Fruit fly (Drosophila melanogaster): ENCODE measurements around the gene CG13010.

The CG13010 gene

dm6 chrX:16640260-16641100 is 38.3 kb downstream of the CG13010 start, which contains the start of the genes SNRPG and mthl1 (continued):
- no peak for TF ChIP-seq CG2129 (GFP tag; IDR thresholded peaks at IDR 0.05; ENCODE audit: partially characterized antibody)
- peak; percentile 86 for TF ChIP-seq Lhr (GFP tag; optimal IDR thresholded peaks at IDR 0.05)
- no peak for TF ChIP-seq CG4707 (GFP tag; optimal IDR thresholded peaks at IDR 0.05)
- TF ChIP-seq CG5245 (GFP tag; optimal IDR thresholded peaks at IDR 0.05): peak; percentile 57
- no peak for TF ChIP-seq bigmax (GFP tag; optimal IDR thresholded peaks at IDR 0.05)
- no peak for TF ChIP-seq Nf-YB (GFP tag; optimal IDR thresholded peaks at IDR 0.05)
- TF ChIP-seq tx (GFP tag; optimal IDR thresholded peaks at IDR 0.05): peak; percentile 77
- peak; percentile 82 for TF ChIP-seq vfl (GFP tag; optimal IDR thresholded peaks at IDR 0.05)
- TF ChIP-seq CG3065 (GFP tag; optimal IDR thresholded peaks at IDR 0.05): peak; percentile 24
- no peak for TF ChIP-seq cad (GFP tag; optimal IDR thresholded peaks at IDR 0.05)
- TF ChIP-seq CG10321 (GFP tag; IDR thresholded peaks at IDR 0.05): no peak
- TF ChIP-seq CG7357 (GFP tag; IDR thresholded peaks at IDR 0.05): peak; percentile 100
- TF ChIP-seq chif (GFP tag; optimal IDR thresholded peaks at IDR 0.05): peak; percentile 58 to 73
- TF ChIP-seq mirr (GFP tag; optimal IDR thresholded peaks at IDR 0.05): peak; percentile 24
- no peak for TF ChIP-seq run (tag; optimal IDR thresholded peaks at IDR 0.05)
- TF ChIP-seq grn (GFP tag; optimal IDR thresholded peaks at IDR 0.05): peak; percentile 12
- TF ChIP-seq pho (GFP tag; optimal IDR thresholded peaks at IDR 0.05): peak; percentile 81
- peak; percentile 88 for TF ChIP-seq B-H1 (GFP tag; IDR thresholded peaks at IDR 0.05)
- peak; percentile 74 for TF ChIP-seq Scr (GFP tag; IDR thresholded peaks at IDR 0.05; ENCODE audit: partially characterized antibody)
- peak; percentile 24 for TF ChIP-seq CG6654 (GFP tag; optimal IDR thresholded peaks at IDR 0.05)
- TF ChIP-seq Opbp (GFP tag; IDR thresholded peaks at IDR 0.05; ENCODE audit: partially characterized antibody): peak; percentile 70
- no peak for TF ChIP-seq en (GFP tag; optimal IDR thresholded peaks at IDR 0.05)
- peak; percentile 88 for TF ChIP-seq CG6175 (GFP tag; IDR thresholded peaks at IDR 0.05)
- TF ChIP-seq vnd (GFP tag; IDR thresholded peaks at IDR 0.05; ENCODE audit: partially characterized antibody): peak; percentile 66
- peak; percentile 76 for TF ChIP-seq CG10147 (GFP tag; optimal IDR thresholded peaks at IDR 0.05)
- peak; percentile 30 for TF ChIP-seq jing (GFP tag; optimal IDR thresholded peaks at IDR 0.05)
- peak; percentile 85; the same call in 2 of the 3 replicates for TF ChIP-seq CG11560 (tag; IDR thresholded peaks at IDR 0.05)
- no peak for TF ChIP-seq CG17568 (GFP tag; optimal IDR thresholded peaks at IDR 0.05)
- TF ChIP-seq ara (GFP tag; IDR thresholded peaks at IDR 0.05): peak; percentile 90
- TF ChIP-seq inv (GFP tag; IDR thresholded peaks at IDR 0.05; ENCODE audit: partially characterized antibody): peak; percentile 74
- peak; percentile 82 for TF ChIP-seq CG9797 (GFP tag; optimal IDR thresholded peaks at IDR 0.05)
- TF ChIP-seq CG33213 (GFP tag; optimal IDR thresholded peaks at IDR 0.05): peak; percentile 54
- TF ChIP-seq H15 (GFP tag; IDR thresholded peaks at IDR 0.05): peak; percentile 91
- TF ChIP-seq CG10267 (tag; optimal IDR thresholded peaks at IDR 0.05): peak; percentile 67
- peak; percentile 23 for TF ChIP-seq psq (GFP tag; optimal IDR thresholded peaks at IDR 0.05)
- TF ChIP-seq fd96Cb (tag; optimal IDR thresholded peaks at IDR 0.05): peak; percentile 74
- peak; percentile 80 for TF ChIP-seq CG9609 (GFP tag; optimal IDR thresholded peaks at IDR 0.05)
- TF ChIP-seq CG4617 (GFP tag; optimal IDR thresholded peaks at IDR 0.05; ENCODE audit: borderline replicate concordance): peak; percentile 34
- peak; percentile 79 for TF ChIP-seq CG11695 (GFP tag; IDR thresholded peaks at IDR 0.05)
- TF ChIP-seq sc (optimal IDR thresholded peaks at IDR 0.05): no peak
- TF ChIP-seq sc (GFP tag; optimal IDR thresholded peaks at IDR 0.05): peak; percentile 25
- no peak for TF ChIP-seq TFAM (GFP tag; optimal IDR thresholded peaks at IDR 0.05)
- TF ChIP-seq NFAT (GFP tag; IDR thresholded peaks at IDR 0.05): peak; percentile 96
- TF ChIP-seq ATbp (GFP tag; optimal IDR thresholded peaks at IDR 0.05): no peak
- peak; percentile 52 for TF ChIP-seq CG4282 (GFP tag; optimal IDR thresholded peaks at IDR 0.05)
- peak; percentile 84 for TF ChIP-seq Atf6 (GFP tag; IDR thresholded peaks at IDR 0.05)
- TF ChIP-seq scrt (GFP tag; optimal IDR thresholded peaks at IDR 0.05): no peak
- TF ChIP-seq rib (GFP tag; IDR thresholded peaks at IDR 0.05): peak; percentile 91
- TF ChIP-seq CG7556 (GFP tag; optimal IDR thresholded peaks at IDR 0.05): peak; percentile 61

Data from whole organism, embryonic.